Fruit fly (Drosophila melanogaster) S2 (cell line): ENCODE results near the gene Mgstl.

ENCODE experiments used
- CG8478 ChIP-seq: fragments of >200 bp; optimal IDR thresholded peaks from 2 replicates; lab custom pipeline; 2018
- CTCF ChIP-seq, 2 experiments: fragments of >200 bp; optimal IDR thresholded peaks; 2 replicates each; lab custom pipeline; 2018

- TF ChIP-seq CG8478, result no peak
- TF ChIP-seq CTCF (optimal IDR thresholded peaks at IDR 0.05; lab: Kevin White, UChicago), result no peak
These were observed 2.4 kb downstream of the Mgstl start for dm6 chrX:21044278-21044830.
